Fruit fly (Drosophila melanogaster) whole organism, embryonic: ENCODE measurements around the gene SoYb.

Experiments used
- Atf3 ChIP-seq: fragments of 200-800 bp; sonication (Bioruptor generic); optimal IDR thresholded peaks from 3 replicates; lab custom pipeline; 2016; ENCODE audit warnings: missing biosample characterization, missing genetic modification characterization
- CG10321 ChIP-seq: fragments of 200-800 bp; sonication (Bioruptor generic); IDR thresholded peaks from 2 replicates; pipeline ENCODE4 v1.3.6; 2022; ENCODE audit warnings: missing biosample characterization, missing genetic modification characterization
- CG11696 ChIP-seq: fragments of 200-800 bp; sonication (Bioruptor generic); IDR thresholded peaks from 2 replicates; pipeline ENCODE4 v1.3.6; 2022; ENCODE audit warnings: missing biosample characterization, missing genetic modification characterization
- CG14014 ChIP-seq: fragments of 200-800 bp; sonication (Bioruptor generic); IDR thresholded peaks from 2 replicates; pipeline ENCODE4 v1.3.6; 2022; ENCODE audit warnings: missing biosample characterization, missing genetic modification characterization
- CG15514 ChIP-seq: fragments of 200-800 bp; sonication (Bioruptor generic); optimal IDR thresholded peaks from 3 replicates; lab custom pipeline; 2017; ENCODE audit warnings: missing biosample characterization, missing genetic modification characterization, mild to moderate bottlenecking, moderate library complexity, missing genetic modification reagents
- CG17802 ChIP-seq: fragments of 200-800 bp; sonication (Bioruptor generic); optimal IDR thresholded peaks from 2 replicates; lab custom pipeline; 2018; ENCODE audit warnings: missing biosample characterization, mild to moderate bottlenecking, missing genetic modification characterization, moderate library complexity
- CG17829 ChIP-seq: fragments of 200-800 bp; optimal IDR thresholded peaks from 2 replicates; lab custom pipeline; 2019; ENCODE audit warnings: missing biosample characterization, mild to moderate bottlenecking, missing genetic modification characterization, moderate library complexity
- CG1832 ChIP-seq: fragments of 200-800 bp; sonication (Bioruptor generic); optimal IDR thresholded peaks from 2 replicates; lab custom pipeline; 2017; ENCODE audit warnings: missing biosample characterization, mild to moderate bottlenecking, missing genetic modification characterization, inconsistent platforms
- CG2199 ChIP-seq: fragments of 200-800 bp; sonication (Bioruptor generic); IDR thresholded peaks from 3 replicates; pipeline ENCODE4 v1.3.6; 2022; ENCODE audit warnings: missing biosample characterization, missing genetic modification characterization
- CG2712 ChIP-seq: fragments of 200-800 bp; optimal IDR thresholded peaks from 3 replicates; lab custom pipeline; 2019; ENCODE audit warnings: missing biosample characterization, mild to moderate bottlenecking, missing genetic modification characterization, moderate library complexity
- CG2875 ChIP-seq: fragments of 200-800 bp; sonication (Bioruptor generic); optimal IDR thresholded peaks from 2 replicates; lab custom pipeline; 2017; ENCODE audit warnings: missing biosample characterization, mild to moderate bottlenecking, missing genetic modification characterization, missing genetic modification reagents
- CG30020 ChIP-seq: fragments of 200-800 bp; optimal IDR thresholded peaks from 2 replicates; lab custom pipeline; 2019; ENCODE audit warnings: missing biosample characterization, mild to moderate bottlenecking, missing genetic modification characterization, moderate library complexity
- CG30431 ChIP-seq: fragments of 200-800 bp; sonication (Bioruptor generic); optimal IDR thresholded peaks from 2 replicates; lab custom pipeline; 2017; ENCODE audit warnings: missing biosample characterization, missing genetic modification characterization
- CG4282 ChIP-seq: fragments of 200-800 bp; sonication (Bioruptor generic); optimal IDR thresholded peaks from 2 replicates; lab custom pipeline; 2016; ENCODE audit warnings: missing biosample characterization, missing genetic modification characterization
- CG6254 ChIP-seq: fragments of 200-800 bp; sonication (Bioruptor generic); optimal IDR thresholded peaks from 3 replicates; lab custom pipeline; 2017; ENCODE audit warnings: mild to moderate bottlenecking, missing biosample characterization, missing genetic modification reagents, missing genetic modification characterization
- CG6854 ChIP-seq: fragments of 200-800 bp; sonication (Bioruptor generic); optimal IDR thresholded peaks from 3 replicates; lab custom pipeline; 2017; ENCODE audit warnings: missing biosample characterization, mild to moderate bottlenecking, missing genetic modification characterization
- CG7745 ChIP-seq: fragments of 200-800 bp; sonication (Bioruptor generic); optimal IDR thresholded peaks from 2 replicates; lab custom pipeline; 2018; ENCODE audit warnings: missing biosample characterization, mild to moderate bottlenecking, missing genetic modification characterization, moderate library complexity
- CrebB ChIP-seq: fragments of 200-800 bp; sonication (Bioruptor generic); optimal IDR thresholded peaks from 3 replicates; lab custom pipeline; 2018; ENCODE audit warnings: missing biosample characterization, mild to moderate bottlenecking, missing genetic modification characterization
- D19A ChIP-seq: fragments of 200-800 bp; optimal IDR thresholded peaks from 3 replicates; lab custom pipeline; 2019; ENCODE audit warnings: missing biosample characterization, mild to moderate bottlenecking, missing genetic modification characterization, moderate library complexity
- Dp ChIP-seq: fragments of 200-800 bp; sonication (Bioruptor generic); optimal IDR thresholded peaks from 2 replicates; lab custom pipeline; 2018; ENCODE audit warnings: missing biosample characterization, mild to moderate bottlenecking, missing genetic modification characterization, moderate library complexity
- Fer2 ChIP-seq: fragments of 200-800 bp; sonication (Bioruptor generic); optimal IDR thresholded peaks from 2 replicates; lab custom pipeline; 2018; ENCODE audit warnings: missing biosample characterization, mild to moderate bottlenecking, missing genetic modification characterization, moderate library complexity
- HLH54F ChIP-seq: fragments of 200-800 bp; sonication (Bioruptor generic); optimal IDR thresholded peaks from 3 replicates; lab custom pipeline; 2016; ENCODE audit warnings: missing biosample characterization, missing genetic modification characterization
- Hmr ChIP-seq: fragments of 200-800 bp; sonication (Bioruptor generic); optimal IDR thresholded peaks from 3 replicates; lab custom pipeline; 2017; ENCODE audit warnings: mild to moderate bottlenecking, missing biosample characterization, missing genetic modification reagents, missing genetic modification characterization
- Jarid2 ChIP-seq: fragments of 200-800 bp; sonication (Bioruptor generic); optimal IDR thresholded peaks from 3 replicates; lab custom pipeline; 2017; ENCODE audit warnings: mild to moderate bottlenecking, missing biosample characterization, missing genetic modification reagents, missing genetic modification characterization
- Nf-YB ChIP-seq: fragments of 200-800 bp; sonication (Bioruptor generic); optimal IDR thresholded peaks from 3 replicates; lab custom pipeline; 2019; ENCODE audit warnings: missing biosample characterization, mild to moderate bottlenecking, missing genetic modification characterization, moderate library complexity
- Ravus ChIP-seq: fragments of 200-800 bp; sonication (Bioruptor generic); IDR thresholded peaks from 2 replicates; pipeline ENCODE4 v1.3.6; 2022; ENCODE audit warnings: missing biosample characterization, missing genetic modification characterization
- Scr ChIP-seq: fragments of 200-800 bp; sonication (Bioruptor generic); IDR thresholded peaks from 2 replicates; pipeline ENCODE4 v1.3.6; 2022; ENCODE audit warnings: missing biosample characterization, missing genetic modification characterization; ENCODE audit not compliant: partially characterized antibody
- ac ChIP-seq: fragments of 200-800 bp; sonication (Bioruptor generic); optimal IDR thresholded peaks from 3 replicates; lab custom pipeline; 2017; ENCODE audit warnings: missing biosample characterization, mild to moderate bottlenecking, missing genetic modification characterization
- ara ChIP-seq: fragments of 200-800 bp; sonication (Bioruptor generic); IDR thresholded peaks from 2 replicates; pipeline ENCODE4 v1.3.6; 2022; ENCODE audit warnings: missing biosample characterization, missing genetic modification characterization
- ash1 ChIP-seq: fragments of 200-800 bp; sonication (Bioruptor generic); optimal IDR thresholded peaks from 2 replicates; lab custom pipeline; 2018; ENCODE audit warnings: missing biosample characterization, mild to moderate bottlenecking, missing genetic modification characterization
- ato ChIP-seq: fragments of 200-800 bp; sonication (Bioruptor generic); IDR thresholded peaks from 2 replicates; pipeline ENCODE4 v1.3.6; 2022; ENCODE audit warnings: missing biosample characterization, missing genetic modification characterization; ENCODE audit not compliant: partially characterized antibody
- croc ChIP-seq: fragments of 200-800 bp; sonication (Bioruptor generic); conservative IDR thresholded peaks from 3 replicates; pipeline ENCODE4 v1.3.6; 2022; ENCODE audit warnings: missing biosample characterization, missing genetic modification characterization
- fd64A ChIP-seq: fragments of 200-800 bp; sonication (Bioruptor generic); optimal IDR thresholded peaks from 3 replicates; lab custom pipeline; 2018; ENCODE audit warnings: missing biosample characterization, mild to moderate bottlenecking, missing genetic modification characterization
- gcm ChIP-seq: fragments of 200-800 bp; sonication (Bioruptor generic); optimal IDR thresholded peaks from 2 replicates; lab custom pipeline; 2019; ENCODE audit warnings: missing biosample characterization, mild to moderate bottlenecking, missing genetic modification characterization, moderate library complexity
- gfzf ChIP-seq: fragments of 200-800 bp; sonication (Bioruptor generic); optimal IDR thresholded peaks from 2 replicates; lab custom pipeline; 2016; ENCODE audit warnings: missing biosample characterization, mild to moderate bottlenecking, missing genetic modification characterization, moderate library complexity
- h ChIP-seq: fragments of >200 bp; optimal IDR thresholded peaks from 2 replicates; lab custom pipeline; 2017
- ind ChIP-seq: fragments of 200-800 bp; sonication (Bioruptor generic); optimal IDR thresholded peaks from 3 replicates; lab custom pipeline; 2016; ENCODE audit warnings: missing biosample characterization, missing genetic modification characterization
- knrl ChIP-seq: fragments of 200-800 bp; sonication (Bioruptor generic); IDR thresholded peaks from 3 replicates; pipeline ENCODE4 v1.3.6; 2022; ENCODE audit warnings: missing biosample characterization, missing genetic modification characterization; ENCODE audit not compliant: partially characterized antibody
- lov ChIP-seq, 2 experiments: fragments of 200-800 bp in 1 of 2; fragments of >200 bp in 1 of 2; sonication (Bioruptor generic) in 1 of 2; IDR thresholded peaks in 1 of 2; optimal IDR thresholded peaks in 1 of 2; 2 replicates in 1 of 2; 3 replicates in 1 of 2; pipeline versions ENCODE4 v1.3.6 to Lab custom; 2017 to 2022; ENCODE audit warnings: missing biosample characterization in 1 of 2, missing genetic modification characterization in 1 of 2
- luna ChIP-seq: fragments of 200-800 bp; sonication (Bioruptor generic); optimal IDR thresholded peaks from 2 replicates; lab custom pipeline; 2016; ENCODE audit warnings: missing biosample characterization, missing genetic modification characterization
- nerfin-1 ChIP-seq: fragments of 200-800 bp; sonication (Bioruptor generic); optimal IDR thresholded peaks from 3 replicates; lab custom pipeline; 2019; ENCODE audit warnings: missing biosample characterization, mild to moderate bottlenecking, missing genetic modification characterization, moderate library complexity
- otp ChIP-seq: fragments of 200-800 bp; sonication (Bioruptor generic); IDR thresholded peaks from 3 replicates; pipeline ENCODE4, ENCODE4 v1.3.6; 2022; ENCODE audit warnings: missing biosample characterization, missing genetic modification characterization
- peb ChIP-seq: fragments of 200-800 bp; sonication (Bioruptor generic); IDR thresholded peaks from 2 replicates; pipeline ENCODE4 v1.3.6; 2022; ENCODE audit warnings: missing biosample characterization, missing genetic modification characterization
- pnt ChIP-seq: fragments of 200-800 bp; sonication (Bioruptor generic); optimal IDR thresholded peaks from 3 replicates; lab custom pipeline; 2016; ENCODE audit warnings: missing biosample characterization, missing genetic modification characterization
- ranshi ChIP-seq: fragments of 200-800 bp; sonication (Bioruptor generic); IDR thresholded peaks from 2 replicates; pipeline ENCODE4 v1.3.6; 2022; ENCODE audit warnings: missing biosample characterization, missing genetic modification characterization
- repo ChIP-seq: fragments of 200-800 bp; sonication (Bioruptor generic); optimal IDR thresholded peaks from 2 replicates; lab custom pipeline; 2016; ENCODE audit warnings: missing biosample characterization, missing genetic modification characterization
- tin ChIP-seq: fragments of 200-800 bp; sonication (Bioruptor generic); optimal IDR thresholded peaks from 3 replicates; lab custom pipeline; 2016; ENCODE audit warnings: missing biosample characterization, missing genetic modification characterization
- unc-4 ChIP-seq: fragments of 200-800 bp; sonication (Bioruptor generic); IDR thresholded peaks from 2 replicates; pipeline ENCODE4 v1.3.6; 2022; ENCODE audit warnings: missing biosample characterization, missing genetic modification characterization; ENCODE audit not compliant: partially characterized antibody
- yki ChIP-seq: fragments of >200 bp; optimal IDR thresholded peaks from 3 replicates; lab custom pipeline; 2018

The SoYb gene

DNA sequence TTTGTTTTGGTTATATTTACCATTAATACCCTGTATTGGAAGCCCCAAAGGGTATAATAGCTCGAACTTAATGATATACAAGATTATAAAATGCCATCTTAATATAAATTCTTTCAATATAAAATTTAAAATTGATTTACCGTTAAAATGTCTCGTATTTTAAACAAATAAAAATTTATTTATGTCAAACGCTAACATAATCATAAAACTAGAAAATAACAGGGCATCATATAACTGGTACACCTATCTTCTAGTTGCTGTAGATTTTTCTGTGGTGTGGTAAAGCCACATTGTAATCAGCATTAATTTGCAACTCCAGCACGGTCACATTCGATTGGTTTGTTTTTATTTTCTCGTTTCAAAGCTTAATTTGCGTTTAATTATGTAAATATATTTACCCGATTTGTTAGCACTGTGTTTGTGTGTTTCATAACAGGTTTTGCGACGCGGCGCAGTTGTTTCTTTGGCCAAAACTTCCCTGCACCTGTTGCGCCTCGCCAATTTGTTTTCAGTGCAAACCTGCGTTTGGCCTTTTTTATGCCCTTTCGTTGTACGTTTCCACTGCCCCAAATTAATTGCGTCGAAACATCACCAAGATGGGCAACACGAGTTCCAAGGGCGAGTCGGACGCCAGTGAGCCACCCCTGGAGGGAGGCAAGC is 45.4 kb downstream of the SoYb start, which contains the start of the genes CG4658 and CG5846 (continued):
- TF ChIP-seq gcm (GFP tag; lab: Kevin White, UChicago): peak; percentile 96
- peak; percentile 95 for TF ChIP-seq ara (GFP tag; lab: Robert Waterston, UW)
- no peak for TF ChIP-seq unc-4 (GFP tag; lab: Robert Waterston, UW)
- peak; percentile 89 for TF ChIP-seq croc (GFP tag; lab: Robert Waterston, UW)
- TF ChIP-seq nerfin-1 (tag; lab: Kevin White, UChicago): peak; percentile 86
- no peak for TF ChIP-seq Jarid2
- no peak for TF ChIP-seq h
- TF ChIP-seq lov (optimal IDR thresholded peaks at IDR 0.05; lab: Kevin White, UChicago): no peak
- TF ChIP-seq lov (GFP tag; IDR thresholded peaks at IDR 0.05; lab: Robert Waterston, UW): peak; percentile 86
- peak; percentile 82 for TF ChIP-seq CG15514
- TF ChIP-seq fd64A: no peak
- TF ChIP-seq CG2199 (GFP tag; lab: Robert Waterston, UW): peak; percentile 77; the same call in 2 of the 3 replicates
- TF ChIP-seq CG17829 (tag; lab: Kevin White, UChicago): peak; percentile 97
- TF ChIP-seq HLH54F (GFP tag; lab: Kevin White, UChicago): peak; percentile 75
- peak; percentile 79 for TF ChIP-seq Fer2
- TF ChIP-seq pnt (GFP tag; lab: Kevin White, UChicago): peak; percentile 58
- TF ChIP-seq peb (GFP tag; lab: Robert Waterston, UW): peak; percentile 95
- peak; percentile 69 for TF ChIP-seq CG7745 (tag; lab: Kevin White, UChicago)
- no peak for TF ChIP-seq luna
- peak; percentile 14 for TF ChIP-seq Dp (GFP tag; lab: Kevin White, UChicago)
- peak; percentile 78 for TF ChIP-seq CG6854 (GFP tag; lab: Kevin White, UChicago)
- TF ChIP-seq CG17802 (tag; lab: Kevin White, UChicago): peak; percentile 64
- TF ChIP-seq gfzf (GFP tag; lab: Kevin White, UChicago): peak; percentile 81
- no peak for TF ChIP-seq Scr
- TF ChIP-seq ranshi (GFP tag; lab: Robert Waterston, UW): peak; percentile 96
- peak; percentile 92 for TF ChIP-seq tin (GFP tag; lab: Kevin White, UChicago)
- TF ChIP-seq CG10321: peak; percentile 62; the same call in 1 of the 2 replicates
- TF ChIP-seq CG1832: no peak
- no peak for TF ChIP-seq ash1
- TF ChIP-seq CrebB (tag; lab: Kevin White, UChicago): peak; percentile 76
- TF ChIP-seq yki (lab: Kevin White, UChicago): no peak
- peak; percentile 86 for TF ChIP-seq CG11696 (GFP tag; lab: Robert Waterston, UW)
- TF ChIP-seq Atf3 (GFP tag; lab: Kevin White, UChicago): peak; percentile 68
- TF ChIP-seq CG14014 (GFP tag; lab: Robert Waterston, UW): peak; percentile 92
- TF ChIP-seq CG4282: peak; percentile 41
- peak; percentile 73 for TF ChIP-seq CG30431 (GFP tag; lab: Kevin White, UChicago)
- TF ChIP-seq ind (GFP tag; lab: Kevin White, UChicago): peak; percentile 95
- peak; percentile 56 for TF ChIP-seq ac (GFP tag; lab: Kevin White, UChicago)
- peak; percentile 78 for TF ChIP-seq CG30020 (tag; lab: Kevin White, UChicago)
- TF ChIP-seq Hmr (GFP tag; lab: Kevin White, UChicago): peak; percentile 93
- peak; percentile 84 for TF ChIP-seq CG2875
- TF ChIP-seq Ravus (GFP tag; lab: Robert Waterston, UW): peak; percentile 85
- TF ChIP-seq ato (GFP tag; lab: Robert Waterston, UW): no peak
- TF ChIP-seq CG6254 (GFP tag; lab: Kevin White, UChicago): peak; percentile 81
- no peak; the same call in 2 of the 3 replicates for TF ChIP-seq knrl
- peak; percentile 92 for TF ChIP-seq D19A (tag; lab: Kevin White, UChicago)
- TF ChIP-seq CG2712 (tag; lab: Kevin White, UChicago): peak; percentile 98
- peak; percentile 27 for TF ChIP-seq repo (GFP tag; lab: Kevin White, UChicago)
- TF ChIP-seq otp: peak; percentile 88
- TF ChIP-seq Nf-YB (GFP tag; lab: Kevin White, UChicago): peak; percentile 83
